Worm (Caenorhabditis elegans): ENCODE measurements around the gene F41B4.2.

F41B4.2 gene

DNA sequence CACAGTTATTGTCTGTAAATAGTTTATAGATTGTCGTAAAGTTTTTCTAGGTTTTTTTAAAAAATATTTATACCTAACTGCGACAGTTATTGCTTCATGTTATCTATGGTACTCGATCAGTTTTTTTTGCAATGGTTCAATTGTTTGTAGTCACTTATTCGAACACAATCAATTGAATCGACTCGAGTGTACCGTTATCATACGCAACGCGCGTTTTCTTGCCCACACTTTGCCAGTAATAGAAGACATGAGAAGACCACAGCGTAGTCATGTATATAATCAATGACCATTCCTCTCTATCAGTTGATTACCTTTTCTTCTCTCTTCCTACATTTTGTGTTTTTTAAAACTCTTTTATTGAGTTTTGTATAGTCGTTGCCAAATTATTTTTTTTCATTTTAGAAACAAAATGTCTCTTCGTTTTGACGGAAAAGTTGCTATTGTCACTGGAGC is 17.0 kb downstream of the F41B4.2 start, which contains the start of gene dhs-28 (continued):
- TF ChIP-seq nhr-237 (tag; optimal IDR thresholded peaks at IDR 0.05) (no peak), rbr-2 (tag; optimal IDR thresholded peaks at IDR 0.05) (no peak), nhr-6 (tag; optimal IDR thresholded peaks at IDR 0.05) (no peak), ceh-44 (GFP tag; IDR thresholded peaks at IDR 0.05) (no peak), hlh-30 (tag; optimal IDR thresholded peaks at IDR 0.05; ENCODE audit: insufficient read depth) (peak; percentile 82), daf-8 (GFP tag; IDR thresholded peaks at IDR 0.05) (no peak), nhr-48 (tag; optimal IDR thresholded peaks at IDR 0.05) (peak; percentile 71), spr-1 (tag; optimal IDR thresholded peaks at IDR 0.05) (no peak), ceh-62 (tag; optimal IDR thresholded peaks at IDR 0.05) (no peak), aly-2 (tag; optimal IDR thresholded peaks at IDR 0.05) (no peak), lsy-2 (tag; optimal IDR thresholded peaks at IDR 0.05) (peak in 1 of 2 experiments; percentile 36), mxl-2 (GFP tag; conservative IDR thresholded peaks at IDR 0.05) (no peak), hif-1 (tag; optimal IDR thresholded peaks at IDR 0.05) (no peak), ztf-7 (tag; optimal IDR thresholded peaks at IDR 0.05) (no peak), set-16 (GFP tag; IDR thresholded peaks at IDR 0.05) (no peak), F26F4.8 (GFP tag; conservative IDR thresholded peaks at IDR 0.05) (no peak), lin-38 (GFP tag; IDR thresholded peaks at IDR 0.05) (no peak), nhr-42 (GFP tag; IDR thresholded peaks at IDR 0.05) (no peak), Y5F2A.4 (GFP tag; optimal IDR thresholded peaks at IDR 0.05) (no peak), mep-1 (tag; optimal IDR thresholded peaks at IDR 0.05) (peak; percentile 47), dmd-6 (GFP tag; IDR thresholded peaks at IDR 0.05) (peak; percentile 69), mes-2 (tag; optimal IDR thresholded peaks at IDR 0.05; ENCODE audit: poor library complexity, severe bottlenecking) (peak; percentile 58), lin-29 (GFP tag; IDR thresholded peaks at IDR 0.05) (no peak), php-3 (GFP tag; IDR thresholded peaks at IDR 0.05) (no peak), zfp-2 (tag; optimal IDR thresholded peaks at IDR 0.05) (no peak), gei-8 (GFP tag; optimal IDR thresholded peaks at IDR 0.05) (no peak), snpc-1.2 (GFP tag; IDR thresholded peaks at IDR 0.05) (no peak), zip-11 (GFP tag; IDR thresholded peaks at IDR 0.05) (no peak), nhr-10 (tag; optimal IDR thresholded peaks at IDR 0.05) (peak; percentile 42), ZK546.5 (tag; optimal IDR thresholded peaks at IDR 0.05) (no peak), dpl-1 (GFP tag; optimal IDR thresholded peaks at IDR 0.05) (no peak), fos-1 (tag; optimal IDR thresholded peaks at IDR 0.05) (no peak), daf-16 (GFP tag; optimal IDR thresholded peaks at IDR 0.05) (no peak), daf-16 (tag; optimal IDR thresholded peaks at IDR 0.05) (peak; percentile 96), attf-4 (tag; optimal IDR thresholded peaks at IDR 0.05) (no peak), saeg-2 (GFP tag; IDR thresholded peaks at IDR 0.05) (no peak), madf-9 (GFP tag; conservative IDR thresholded peaks at IDR 0.05) (no peak), nhr-25 (tag; optimal IDR thresholded peaks at IDR 0.05; ENCODE audit: borderline replicate concordance, insufficient read depth) (no peak), lin-13 (GFP tag; optimal IDR thresholded peaks at IDR 0.05) (no peak), jun-1 (tag; optimal IDR thresholded peaks at IDR 0.05) (peak; percentile 20), T20F7.1 (GFP tag; optimal IDR thresholded peaks at IDR 0.05) (peak; percentile 30), ZK337.2 (GFP tag; IDR thresholded peaks at IDR 0.05) (no peak), nhr-28 (tag; optimal IDR thresholded peaks at IDR 0.05) (peak; percentile 98), ceh-20 (GFP tag; IDR thresholded peaks at IDR 0.05) (no peak), madf-5 (GFP tag; IDR thresholded peaks at IDR 0.05) (no peak), zip-2 (tag; optimal IDR thresholded peaks at IDR 0.05) (no peak), aha-1 (tag) (peak; percentile 87), hlh-11 (tag; optimal IDR thresholded peaks at IDR 0.05) (peak; percentile 71), F49E8.2 (tag; optimal IDR thresholded peaks at IDR 0.05; ENCODE audit: borderline replicate concordance) (no peak), snpc-4 (tag; optimal IDR thresholded peaks at IDR 0.05) (no peak), nhr-11 (tag; optimal IDR thresholded peaks at IDR 0.05) (no peak), ces-1 (GFP tag; optimal IDR thresholded peaks at IDR 0.05) (no peak), lim-7 (GFP tag; IDR thresholded peaks at IDR 0.05) (no peak)

Data from whole organism, L4 larva.